Fruit fly (Drosophila melanogaster): ENCODE results near the gene Ucp4B.

DNA sequence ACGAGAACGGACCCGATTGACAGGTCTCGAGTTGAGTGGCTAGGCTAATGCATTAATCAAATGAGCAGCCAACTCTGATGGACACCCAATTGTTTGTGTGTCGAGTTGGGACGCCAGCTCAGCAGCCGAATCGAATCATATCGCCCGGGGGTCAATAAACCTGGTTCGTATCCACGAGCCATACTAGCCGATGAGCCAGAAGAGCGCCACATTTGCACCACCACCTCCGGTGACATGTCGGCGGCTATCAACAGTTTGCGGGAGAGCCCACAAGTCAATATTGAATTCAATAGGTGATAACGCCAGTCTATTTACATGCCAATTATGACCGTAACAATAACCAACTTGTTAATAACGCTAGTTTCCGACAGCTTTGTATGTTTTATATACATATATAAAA lies 4.5 kb downstream of the Ucp4B start:
- TF ChIP-seq CG8478 (optimal IDR thresholded peaks at IDR 0.05), result no peak
- no peak for TF ChIP-seq CTCF (optimal IDR thresholded peaks at IDR 0.05)

Data from S2 (cell line).